Fruit fly (Drosophila melanogaster) whole organism, embryonic: ENCODE results near the gene CG46467.

Source experiments
- B-H2 ChIP-seq: fragments of 200-800 bp; sonication (Bioruptor generic); optimal IDR thresholded peaks from 2 replicates; lab custom pipeline; 2018; ENCODE audit warnings: missing biosample characterization, mild to moderate bottlenecking, missing genetic modification characterization
- Bgb ChIP-seq: fragments of 200-800 bp; sonication (Bioruptor generic); IDR thresholded peaks from 2 replicates; pipeline ENCODE4 v1.3.6; 2022; ENCODE audit warnings: missing biosample characterization, missing genetic modification characterization; ENCODE audit not compliant: partially characterized antibody
- CG10462 ChIP-seq: fragments of 200-800 bp; sonication (Bioruptor generic); optimal IDR thresholded peaks from 2 replicates; lab custom pipeline; 2016; ENCODE audit warnings: missing biosample characterization, missing genetic modification characterization
- CG1233 ChIP-seq: fragments of 200-800 bp; sonication (Bioruptor generic); optimal IDR thresholded peaks from 4 replicates; lab custom pipeline; 2018; ENCODE audit warnings: missing biosample characterization, mild to moderate bottlenecking, missing genetic modification characterization
- CG12769 ChIP-seq: fragments of 200-800 bp; sonication (Bioruptor generic); optimal IDR thresholded peaks from 2 replicates; lab custom pipeline; 2019; ENCODE audit warnings: missing biosample characterization, mild to moderate bottlenecking, missing genetic modification characterization, moderate library complexity
- CG13287 ChIP-seq: fragments of 200-800 bp; sonication (Bioruptor generic); IDR thresholded peaks from 2 replicates; pipeline ENCODE4 v1.3.6; 2022; ENCODE audit warnings: missing biosample characterization, missing genetic modification characterization; ENCODE audit not compliant: partially characterized antibody
- CG13624 ChIP-seq: fragments of 200-800 bp; sonication (Bioruptor generic); optimal IDR thresholded peaks from 2 replicates; lab custom pipeline; 2016; ENCODE audit warnings: missing biosample characterization, missing genetic modification characterization
- CG16813 ChIP-seq: fragments of 200-800 bp; sonication (Bioruptor generic); IDR thresholded peaks from 3 replicates; pipeline ENCODE4 v1.3.6; 2022; ENCODE audit warnings: missing biosample characterization, missing genetic modification characterization; ENCODE audit not compliant: partially characterized antibody
- CG18599 ChIP-seq: fragments of 200-800 bp; sonication (Bioruptor generic); optimal IDR thresholded peaks from 3 replicates; lab custom pipeline; 2017; ENCODE audit warnings: missing biosample characterization, missing genetic modification characterization, mild to moderate bottlenecking, moderate library complexity, missing genetic modification reagents
- CG2202 ChIP-seq: fragments of 200-800 bp; sonication (Bioruptor generic); optimal IDR thresholded peaks from 2 replicates; lab custom pipeline; 2018; ENCODE audit warnings: missing biosample characterization, mild to moderate bottlenecking, missing genetic modification characterization
- CG2712 ChIP-seq: fragments of 200-800 bp; optimal IDR thresholded peaks from 3 replicates; lab custom pipeline; 2019; ENCODE audit warnings: missing biosample characterization, mild to moderate bottlenecking, missing genetic modification characterization, moderate library complexity
- CG7987 ChIP-seq: fragments of 200-800 bp; sonication (Bioruptor generic); optimal IDR thresholded peaks from 2 replicates; lab custom pipeline; 2018; ENCODE audit warnings: missing biosample characterization, mild to moderate bottlenecking, missing genetic modification characterization, moderate library complexity
- Elba2 ChIP-seq: fragments of 200-800 bp; sonication (Bioruptor generic); optimal IDR thresholded peaks from 3 replicates; lab custom pipeline; 2016; ENCODE audit warnings: missing biosample characterization, missing genetic modification characterization
- Fer2 ChIP-seq: fragments of 200-800 bp; sonication (Bioruptor generic); optimal IDR thresholded peaks from 2 replicates; lab custom pipeline; 2018; ENCODE audit warnings: missing biosample characterization, mild to moderate bottlenecking, missing genetic modification characterization, moderate library complexity
- HmgZ ChIP-seq: fragments of 200-800 bp; sonication (Bioruptor generic); optimal IDR thresholded peaks from 2 replicates; lab custom pipeline; 2018; ENCODE audit warnings: missing biosample characterization, mild to moderate bottlenecking, missing genetic modification characterization
- Hr51 ChIP-seq, 2 experiments: fragments of 200-800 bp; sonication (Bioruptor generic); optimal IDR thresholded peaks; 2 replicates in 1 of 2; 3 replicates in 1 of 2; lab custom pipeline; 2016 to 2018; ENCODE audit warnings: missing biosample characterization in 2 of 2, missing genetic modification characterization in 2 of 2, mild to moderate bottlenecking in 1 of 2, moderate library complexity in 1 of 2
- Kr ChIP-seq: fragments of 200-800 bp; sonication (Bioruptor generic); optimal IDR thresholded peaks from 2 replicates; lab custom pipeline; 2017; ENCODE audit warnings: missing biosample characterization, mild to moderate bottlenecking, missing genetic modification characterization
- PHDP ChIP-seq: fragments of 200-800 bp; sonication (Bioruptor generic); optimal IDR thresholded peaks from 3 replicates; lab custom pipeline; 2018; ENCODE audit warnings: missing biosample characterization, mild to moderate bottlenecking, missing genetic modification characterization, moderate library complexity
- Rfx ChIP-seq: fragments of 200-800 bp; sonication (Bioruptor generic); IDR thresholded peaks from 2 replicates; pipeline ENCODE4 v1.3.6; 2022; ENCODE audit warnings: missing biosample characterization, missing genetic modification characterization
- Rx ChIP-seq: fragments of 200-800 bp; sonication (Bioruptor generic); IDR thresholded peaks from 2 replicates; pipeline ENCODE4 v1.3.6; 2022; ENCODE audit warnings: missing biosample characterization, missing genetic modification characterization
- Side ChIP-seq: fragments of 200-800 bp; sonication (Bioruptor generic); optimal IDR thresholded peaks from 2 replicates; lab custom pipeline; 2016; ENCODE audit warnings: missing biosample characterization, missing genetic modification characterization
- Ssrp ChIP-seq: fragments of 200-800 bp; sonication (Bioruptor generic); optimal IDR thresholded peaks from 2 replicates; lab custom pipeline; 2018; ENCODE audit warnings: missing biosample characterization, mild to moderate bottlenecking, missing genetic modification characterization, moderate library complexity
- Vsx1 ChIP-seq: fragments of 200-800 bp; sonication (Bioruptor generic); optimal IDR thresholded peaks from 2 replicates; lab custom pipeline; 2017; ENCODE audit warnings: missing biosample characterization, mild to moderate bottlenecking, missing genetic modification characterization, missing genetic modification reagents
- YL-1 ChIP-seq: fragments of 200-800 bp; sonication (Bioruptor generic); optimal IDR thresholded peaks from 3 replicates; lab custom pipeline; 2017; ENCODE audit warnings: missing biosample characterization, mild to moderate bottlenecking, missing genetic modification characterization
- abd-A ChIP-seq: fragments of 200-800 bp; sonication (Bioruptor generic); optimal IDR thresholded peaks from 3 replicates; lab custom pipeline; 2019; ENCODE audit warnings: missing biosample characterization, mild to moderate bottlenecking, missing genetic modification characterization, moderate library complexity
- aop ChIP-seq: fragments of 200-800 bp; sonication (Bioruptor generic); IDR thresholded peaks from 2 replicates; pipeline ENCODE4 v1.3.6; 2022; ENCODE audit warnings: missing biosample characterization, missing genetic modification characterization
- ato ChIP-seq: fragments of 200-800 bp; sonication (Bioruptor generic); IDR thresholded peaks from 2 replicates; pipeline ENCODE4 v1.3.6; 2022; ENCODE audit warnings: missing biosample characterization, missing genetic modification characterization; ENCODE audit not compliant: partially characterized antibody
- bbx ChIP-seq: fragments of 200-800 bp; sonication (Bioruptor generic); IDR thresholded peaks from 2 replicates; pipeline ENCODE4 v1.3.6; 2022; ENCODE audit warnings: missing biosample characterization, missing genetic modification characterization; ENCODE audit not compliant: partially characterized antibody
- cg ChIP-seq: fragments of 200-800 bp; sonication (Bioruptor generic); optimal IDR thresholded peaks from 3 replicates; lab custom pipeline; 2019; ENCODE audit warnings: missing biosample characterization, mild to moderate bottlenecking, missing genetic modification characterization, moderate library complexity
- chm ChIP-seq: fragments of 200-800 bp; sonication (Bioruptor generic); IDR thresholded peaks from 2 replicates; pipeline ENCODE4 v1.3.6; 2022; ENCODE audit warnings: missing biosample characterization, missing genetic modification characterization
- cwo ChIP-seq: fragments of 200-800 bp; sonication (Bioruptor generic); optimal IDR thresholded peaks from 3 replicates; lab custom pipeline; 2017; ENCODE audit warnings: missing biosample characterization, missing genetic modification characterization, mild to moderate bottlenecking, moderate library complexity, missing genetic modification reagents
- eve ChIP-seq, 2 experiments: fragments of >200 bp; optimal IDR thresholded peaks; 2 replicates each; lab custom pipeline; 2017; ENCODE audit warnings: missing biosample characterization in 2 of 2, missing genetic modification characterization in 2 of 2
- exex ChIP-seq: fragments of 200-800 bp; sonication (Bioruptor generic); optimal IDR thresholded peaks from 4 replicates; lab custom pipeline; 2018; ENCODE audit warnings: missing biosample characterization, mild to moderate bottlenecking, missing genetic modification characterization, moderate library complexity
- ham ChIP-seq: fragments of 200-800 bp; sonication (Bioruptor generic); IDR thresholded peaks from 2 replicates; pipeline ENCODE4 v1.3.6; 2022; ENCODE audit warnings: missing biosample characterization, missing genetic modification characterization
- ind ChIP-seq: fragments of 200-800 bp; sonication (Bioruptor generic); optimal IDR thresholded peaks from 3 replicates; lab custom pipeline; 2016; ENCODE audit warnings: missing biosample characterization, missing genetic modification characterization
- jigr1 ChIP-seq: fragments of 200-800 bp; sonication (Bioruptor generic); IDR thresholded peaks from 3 replicates; pipeline ENCODE4 v1.3.6; 2022; ENCODE audit warnings: missing biosample characterization, missing genetic modification characterization
- lov ChIP-seq, 2 experiments: fragments of 200-800 bp in 1 of 2; fragments of >200 bp in 1 of 2; sonication (Bioruptor generic) in 1 of 2; IDR thresholded peaks in 1 of 2; optimal IDR thresholded peaks in 1 of 2; 2 replicates in 1 of 2; 3 replicates in 1 of 2; pipeline versions ENCODE4 v1.3.6 to Lab custom; 2017 to 2022; ENCODE audit warnings: missing biosample characterization in 1 of 2, missing genetic modification characterization in 1 of 2
- otp ChIP-seq: fragments of 200-800 bp; sonication (Bioruptor generic); IDR thresholded peaks from 3 replicates; pipeline ENCODE4, ENCODE4 v1.3.6; 2022; ENCODE audit warnings: missing biosample characterization, missing genetic modification characterization
- pfk ChIP-seq: fragments of 200-800 bp; sonication (Bioruptor generic); optimal IDR thresholded peaks from 2 replicates; lab custom pipeline; 2018; ENCODE audit warnings: missing biosample characterization, mild to moderate bottlenecking, missing genetic modification characterization, moderate library complexity
- pho ChIP-seq: fragments of 200-800 bp; sonication (Bioruptor generic); optimal IDR thresholded peaks from 2 replicates; lab custom pipeline; 2016; ENCODE audit warnings: missing biosample characterization, missing genetic modification characterization
- sima ChIP-seq: fragments of 200-800 bp; sonication (Bioruptor generic); optimal IDR thresholded peaks from 2 replicates; lab custom pipeline; 2016; ENCODE audit warnings: missing biosample characterization, missing genetic modification characterization
- sqz ChIP-seq: fragments of 200-800 bp; sonication (Bioruptor generic); optimal IDR thresholded peaks from 3 replicates; lab custom pipeline; 2018; ENCODE audit warnings: missing biosample characterization, mild to moderate bottlenecking, missing genetic modification characterization
- sr ChIP-seq: fragments of 200-800 bp; sonication (Bioruptor generic); IDR thresholded peaks from 3 replicates; pipeline ENCODE4 v1.3.6; 2022; ENCODE audit warnings: missing biosample characterization, missing genetic modification characterization
- sug ChIP-seq: fragments of 200-800 bp; optimal IDR thresholded peaks from 2 replicates; lab custom pipeline; 2019; ENCODE audit warnings: missing biosample characterization, mild to moderate bottlenecking, missing genetic modification characterization, moderate library complexity
- tna ChIP-seq: fragments of 200-800 bp; sonication (Bioruptor generic); IDR thresholded peaks from 2 replicates; pipeline ENCODE4 v1.3.6; 2022; ENCODE audit warnings: missing biosample characterization, missing genetic modification characterization; ENCODE audit not compliant: partially characterized antibody
- unpg ChIP-seq: fragments of 200-800 bp; sonication (Bioruptor generic); optimal IDR thresholded peaks from 3 replicates; lab custom pipeline; 2018; ENCODE audit warnings: missing biosample characterization, mild to moderate bottlenecking, missing genetic modification characterization, moderate library complexity

CG46467 gene

dm6 chr3R:9878026-9878997 is 3.8 kb downstream of the CG46467 start (continued):
- TF ChIP-seq bbx (GFP tag; lab: Robert Waterston, UW) (no peak), CG16813 (GFP tag; lab: Robert Waterston, UW) (no peak), lov (optimal IDR thresholded peaks at IDR 0.05; lab: Kevin White, UChicago) (no peak), lov (GFP tag; IDR thresholded peaks at IDR 0.05; lab: Robert Waterston, UW) (no peak), Kr (GFP tag; lab: Kevin White, UChicago) (no peak), Fer2 (tag; lab: Kevin White, UChicago) (no peak), CG13624 (GFP tag; lab: Kevin White, UChicago) (peak; percentile 47), sima (no peak), tna (GFP tag; lab: Robert Waterston, UW) (0 out of 2 replicates have a peak, but pooled peaks have one; percentile 12), CG10462 (GFP tag; lab: Kevin White, UChicago) (no peak), CG1233 (GFP tag; lab: Kevin White, UChicago) (no peak), pfk (GFP tag; lab: Kevin White, UChicago) (no peak), Elba2 (GFP tag; lab: Kevin White, UChicago) (no peak), CG2712 (tag; lab: Kevin White, UChicago) (no peak), abd-A (tag; lab: Kevin White, UChicago) (peak; percentile 67), PHDP (tag; lab: Kevin White, UChicago) (no peak), pho (GFP tag; lab: Kevin White, UChicago) (no peak), sug (tag; lab: Kevin White, UChicago) (peak; percentile 6), chm (GFP tag; lab: Robert Waterston, UW) (peak; percentile 28; the same call in 1 of the 2 replicates), Side (GFP tag; lab: Kevin White, UChicago) (no peak), Hr51 (GFP tag; optimal IDR thresholded peaks at IDR 0.05; lab: Kevin White, UChicago) (no peak), Bgb (GFP tag; lab: Robert Waterston, UW) (peak; percentile 6; the same call in 1 of the 2 replicates), unpg (GFP tag; lab: Kevin White, UChicago) (no peak), YL-1 (GFP tag; lab: Kevin White, UChicago) (no peak), aop (GFP tag; lab: Robert Waterston, UW) (no peak), jigr1 (GFP tag; lab: Robert Waterston, UW) (no peak), eve (GFP tag; optimal IDR thresholded peaks at IDR 0.05; lab: Kevin White, UChicago) (peak in 1 of 2 experiments; percentile 70), CG7987 (GFP tag; lab: Kevin White, UChicago) (peak; percentile 82), otp (GFP tag; lab: Robert Waterston, UW) (no peak), sqz (GFP tag; lab: Kevin White, UChicago) (peak; percentile 64), HmgZ (tag; lab: Kevin White, UChicago) (no peak), CG18599 (GFP tag; lab: Kevin White, UChicago) (peak; percentile 27), sr (GFP tag; lab: Robert Waterston, UW) (peak; percentile 76), ham (no peak), exex (tag; lab: Kevin White, UChicago) (peak; percentile 11), CG13287 (GFP tag; lab: Robert Waterston, UW) (no peak), CG2202 (tag; lab: Kevin White, UChicago) (no peak), CG12769 (peak; percentile 92), Ssrp (no peak), B-H2 (GFP tag; lab: Kevin White, UChicago) (no peak), ind (peak; percentile 10), Rx (no peak), cg (GFP tag; lab: Kevin White, UChicago) (peak; percentile 6), ato (GFP tag; lab: Robert Waterston, UW) (no peak), Rfx (GFP tag; lab: Robert Waterston, UW) (0 out of 2 replicates have a peak, but pooled peaks have one; percentile 24), Vsx1 (GFP tag; lab: Kevin White, UChicago) (peak; percentile 19), cwo (GFP tag; lab: Kevin White, UChicago) (peak; percentile 91)
